Worm (Caenorhabditis elegans) whole organism, L1 larva: Measurements from ENCODE around the gene cgh-1.
A peak's percentile ranks its signal among the peaks of the same experiment; 100 is the strongest.

Experiments
- F16B12.6 ChIP-seq: fragments of 150-350 bp; optimal IDR thresholded peaks from 2 replicates; lab custom pipeline; 2014; ENCODE audit warnings: missing biosample characterization, missing genetic modification characterization
- ama-1 ChIP-seq: fragments of 150-350 bp; optimal IDR thresholded peaks from 2 replicates; lab custom pipeline; 2014
- ceh-8 ChIP-seq: fragments of 200-800 bp; sonication (Bioruptor generic); optimal IDR thresholded peaks from 2 replicates; lab custom pipeline; 2018; ENCODE audit warnings: mild to moderate bottlenecking, missing genetic modification characterization, moderate library complexity, missing compliant biosample characterization
- ceh-82 ChIP-seq, 3 experiments: fragments of 150-350 bp in 1 of 3; sonication (generic microtip) in 2 of 3; optimal IDR thresholded peaks; 2 replicates each; lab custom pipeline; 2014 to 2017; ENCODE audit warnings: missing biosample characterization in 3 of 3, missing genetic modification characterization in 3 of 3
- ceh-90 ChIP-seq: sonication (generic microtip); optimal IDR thresholded peaks from 2 replicates; lab custom pipeline; 2016; ENCODE audit warnings: missing genetic modification characterization, missing compliant biosample characterization
- dpl-1 ChIP-seq, 3 experiments: fragments of 150-350 bp in 2 of 3; sonication (generic microtip) in 1 of 3; optimal IDR thresholded peaks; 2 replicates each; lab custom pipeline; 2014 to 2017; ENCODE audit warnings: missing biosample characterization in 3 of 3, missing genetic modification characterization in 3 of 3, missing genetic modification reagents in 3 of 3
- dsc-1 ChIP-seq: sonication (generic microtip); optimal IDR thresholded peaks from 2 replicates; lab custom pipeline; 2016; ENCODE audit warnings: mild to moderate bottlenecking, missing genetic modification characterization, missing compliant biosample characterization
- efl-1 ChIP-seq, 4 experiments: fragments of 150-350 bp; optimal IDR thresholded peaks in 3 of 4; peaks in 1 of 4; 1 replicate in 1 of 4; 2 replicates in 3 of 4; lab custom pipeline; 2014; ENCODE audit warnings: missing biosample characterization in 2 of 4, missing genetic modification characterization in 2 of 4, missing genetic modification reagents in 2 of 4
- egl-13 ChIP-seq: sonication (generic microtip); optimal IDR thresholded peaks from 2 replicates; lab custom pipeline; 2016; ENCODE audit warnings: missing genotype, missing genetic modification reagents, missing genetic modification characterization, missing compliant biosample characterization
- egl-27 ChIP-seq, 2 experiments: fragments of 150-350 bp in 1 of 2; sonication (generic microtip); optimal IDR thresholded peaks; 3 replicates each; lab custom pipeline; 2017 to 2018; ENCODE audit warnings: missing biosample characterization in 2 of 2, missing genetic modification characterization in 2 of 2, missing genetic modification reagents in 2 of 2
- elt-2 ChIP-seq: sonication (generic microtip); optimal IDR thresholded peaks from 2 replicates; lab custom pipeline; 2016; ENCODE audit warnings: missing genetic modification characterization, mild to moderate bottlenecking, inconsistent platforms, missing compliant biosample characterization, missing genetic modification reagents
- ets-5 ChIP-seq: fragments of 200-800 bp; sonication (Bioruptor generic); IDR thresholded peaks from 2 replicates; pipeline ENCODE4 v1.3.6; 2022; ENCODE audit warnings: missing genetic modification characterization, missing compliant biosample characterization
- fos-1 ChIP-seq: fragments of 150-350 bp; optimal IDR thresholded peaks from 2 replicates; lab custom pipeline; 2014; ENCODE audit warnings: missing biosample characterization, missing genetic modification characterization
- hlh-17 ChIP-seq: fragments of 200-800 bp; sonication (Bioruptor generic); optimal IDR thresholded peaks from 2 replicates; lab custom pipeline; 2018; ENCODE audit warnings: missing genetic modification characterization, mild to moderate bottlenecking, missing compliant biosample characterization, moderate library complexity, borderline replicate concordance
- jun-1 ChIP-seq: fragments of 150-350 bp; optimal IDR thresholded peaks from 2 replicates; lab custom pipeline; 2014; ENCODE audit warnings: missing biosample characterization, missing genetic modification reagents, missing genetic modification characterization
- lin-15B ChIP-seq: fragments of 150-350 bp; sonication (generic microtip); optimal IDR thresholded peaks from 3 replicates; lab custom pipeline; 2014; ENCODE audit warnings: missing biosample characterization, missing genetic modification characterization
- lin-39 ChIP-seq: fragments of 150-350 bp; optimal IDR thresholded peaks from 2 replicates; lab custom pipeline; 2014; ENCODE audit warnings: missing biosample characterization, missing genetic modification reagents, missing genetic modification characterization
- lir-3 ChIP-seq: sonication (generic microtip); optimal IDR thresholded peaks from 2 replicates; lab custom pipeline; 2016; ENCODE audit warnings: mild to moderate bottlenecking, missing genetic modification characterization, moderate library complexity, missing compliant biosample characterization; ENCODE audit not compliant: poor library complexity
- lsy-2 ChIP-seq, 2 experiments: fragments of 150-350 bp; optimal IDR thresholded peaks; 2 replicates each; lab custom pipeline; 2014; ENCODE audit warnings: missing biosample characterization in 2 of 2, missing genetic modification characterization in 2 of 2
- mab-9 ChIP-seq: fragments of 200-800 bp; sonication (Bioruptor generic); IDR thresholded peaks from 2 replicates; pipeline ENCODE4 v1.3.6; 2022; ENCODE audit warnings: missing genetic modification reagents, missing genetic modification characterization, missing compliant biosample characterization
- mdl-1 ChIP-seq, 2 experiments: fragments of 150-350 bp; optimal IDR thresholded peaks; 2 replicates each; lab custom pipeline; 2014 to 2017; ENCODE audit warnings: missing biosample characterization in 2 of 2, missing genetic modification characterization in 2 of 2, inconsistent platforms in 1 of 2
- nhr-12 ChIP-seq: sonication (generic microtip); optimal IDR thresholded peaks from 2 replicates; lab custom pipeline; 2017; ENCODE audit warnings: missing biosample characterization, missing genetic modification characterization
- nhr-20 ChIP-seq: sonication (generic microtip); optimal IDR thresholded peaks from 2 replicates; lab custom pipeline; 2016; ENCODE audit warnings: mild to moderate bottlenecking, missing genetic modification characterization, missing compliant biosample characterization
- nhr-237 ChIP-seq: fragments of 150-350 bp; optimal IDR thresholded peaks from 2 replicates; lab custom pipeline; 2014; ENCODE audit warnings: missing biosample characterization, missing genetic modification characterization
- nhr-28 ChIP-seq: fragments of 150-350 bp; optimal IDR thresholded peaks from 2 replicates; lab custom pipeline; 2014; ENCODE audit warnings: missing biosample characterization, missing genetic modification characterization
- nhr-47 ChIP-seq: sonication (generic microtip); optimal IDR thresholded peaks from 2 replicates; lab custom pipeline; 2016; ENCODE audit warnings: mild to moderate bottlenecking, missing genetic modification characterization, moderate library complexity, missing compliant biosample characterization
- nhr-71 ChIP-seq: sonication (generic microtip); optimal IDR thresholded peaks from 2 replicates; lab custom pipeline; 2016; ENCODE audit warnings: mild to moderate bottlenecking, missing genetic modification characterization, moderate library complexity, missing compliant biosample characterization
- nhr-76 ChIP-seq: sonication (generic microtip); optimal IDR thresholded peaks from 2 replicates; lab custom pipeline; 2017; ENCODE audit warnings: missing biosample characterization, missing genetic modification characterization
- nhr-77 ChIP-seq: fragments of 150-350 bp; optimal IDR thresholded peaks from 2 replicates; lab custom pipeline; 2014; ENCODE audit warnings: missing biosample characterization, missing genetic modification characterization
- nhr-85 ChIP-seq: sonication (generic microtip); peaks from one replicate; lab custom pipeline; 2016; ENCODE audit warnings: missing genetic modification characterization, inconsistent platforms, missing compliant biosample characterization
- nhr-90 ChIP-seq: sonication (generic microtip); optimal IDR thresholded peaks from 2 replicates; lab custom pipeline; 2016; ENCODE audit warnings: mild to moderate bottlenecking, missing genetic modification characterization, missing compliant biosample characterization; ENCODE audit not compliant: poor library complexity
- pag-3 ChIP-seq: sonication (generic microtip); optimal IDR thresholded peaks from 2 replicates; lab custom pipeline; 2017; ENCODE audit warnings: missing genetic modification characterization, mild to moderate bottlenecking, missing compliant biosample characterization, antibody characterized with exemption, borderline replicate concordance; ENCODE audit not compliant: insufficient read depth
- pax-3 ChIP-seq: fragments of 200-800 bp; sonication (Bioruptor generic); optimal IDR thresholded peaks from 2 replicates; lab custom pipeline; 2018; ENCODE audit warnings: mild to moderate bottlenecking, missing genetic modification characterization, moderate library complexity, missing compliant biosample characterization
- pqm-1 ChIP-seq: sonication (generic microtip); optimal IDR thresholded peaks from 3 replicates; lab custom pipeline; 2017; ENCODE audit warnings: missing biosample characterization, missing genetic modification characterization
- rnt-1 ChIP-seq: sonication (generic microtip); optimal IDR thresholded peaks from 2 replicates; lab custom pipeline; 2016; ENCODE audit warnings: mild to moderate bottlenecking, missing genetic modification characterization, moderate library complexity, missing compliant biosample characterization
- skn-1 ChIP-seq: fragments of 150-350 bp; optimal IDR thresholded peaks from 2 replicates; lab custom pipeline; 2014; ENCODE audit warnings: missing biosample characterization, missing genetic modification characterization
- snpc-4 ChIP-seq: fragments of 150-350 bp; optimal IDR thresholded peaks from 2 replicates; lab custom pipeline; 2014; ENCODE audit warnings: missing biosample characterization, missing genetic modification characterization
- snu-23 ChIP-seq: sonication (generic microtip); optimal IDR thresholded peaks from 2 replicates; lab custom pipeline; 2016; ENCODE audit warnings: missing genetic modification characterization, missing compliant biosample characterization
- sox-4 ChIP-seq: sonication (generic microtip); optimal IDR thresholded peaks from 2 replicates; lab custom pipeline; 2016; ENCODE audit warnings: missing genetic modification characterization, missing compliant biosample characterization
- sup-37 ChIP-seq: fragments of 200-800 bp; sonication (Bioruptor generic); optimal IDR thresholded peaks from 2 replicates; lab custom pipeline; 2018; ENCODE audit warnings: mild to moderate bottlenecking, missing genetic modification characterization, missing compliant biosample characterization
- swsn-7 ChIP-seq: sonication (generic microtip); optimal IDR thresholded peaks from 2 replicates; lab custom pipeline; 2016; ENCODE audit warnings: missing genetic modification characterization, missing compliant biosample characterization
- tlp-1 ChIP-seq: fragments of 150-350 bp; optimal IDR thresholded peaks from 2 replicates; lab custom pipeline; 2014; ENCODE audit warnings: missing biosample characterization, missing genetic modification characterization
- unc-130 ChIP-seq: fragments of 150-350 bp; optimal IDR thresholded peaks from 2 replicates; lab custom pipeline; 2017; ENCODE audit warnings: missing biosample characterization, missing genetic modification characterization, inconsistent platforms
- unc-98 ChIP-seq: fragments of 200-800 bp; sonication (Bioruptor generic); IDR thresholded peaks from 2 replicates; pipeline ENCODE4 v1.3.6; 2022; ENCODE audit warnings: missing genetic modification characterization, missing compliant biosample characterization
- zag-1 ChIP-seq: fragments of 150-350 bp; optimal IDR thresholded peaks from 2 replicates; lab custom pipeline; 2014; ENCODE audit warnings: missing biosample characterization, missing genetic modification characterization
- ztf-4 ChIP-seq: fragments of 150-350 bp; optimal IDR thresholded peaks from 2 replicates; lab custom pipeline; 2014; ENCODE audit warnings: missing biosample characterization, missing genetic modification characterization

Gene cgh-1

ce11 chrIII:7524830-7525344 lies 27.3 kb upstream of the cgh-1 start (continued):
- peak; percentile 16 for TF ChIP-seq unc-130 (tag; lab: Kevin White, UChicago)

- no peak for TF ChIP-seq swsn-7 (tag; lab: Kevin White, UChicago)
- no peak for TF ChIP-seq lsy-2 (tag; optimal IDR thresholded peaks at IDR 0.05; lab: Kevin White, UChicago)
- no peak for TF ChIP-seq ama-1 (lab: Kevin White, UChicago)
- TF ChIP-seq zag-1 (tag; lab: Kevin White, UChicago): no peak
- TF ChIP-seq F16B12.6 (tag; lab: Kevin White, UChicago): no peak
- TF ChIP-seq efl-1 (optimal IDR thresholded peaks at IDR 0.05; lab: Kevin White, UChicago): no peak
- no peak for TF ChIP-seq efl-1 (GFP tag; optimal IDR thresholded peaks at IDR 0.05 in 1 of 2; lab: Kevin White, UChicago)
- TF ChIP-seq sox-4 (tag; lab: Kevin White, UChicago): no peak
- TF ChIP-seq mdl-1 (tag; optimal IDR thresholded peaks at IDR 0.05; lab: Kevin White, UChicago): no peak
- TF ChIP-seq nhr-47 (tag; lab: Kevin White, UChicago): no peak
- no peak for TF ChIP-seq lir-3
- TF ChIP-seq nhr-20: no peak
- TF ChIP-seq egl-13 (tag; lab: Kevin White, UChicago): no peak
- no peak for TF ChIP-seq lin-39
- TF ChIP-seq ets-5 (GFP tag; lab: Robert Waterston, UW): no peak
Observed at ce11 chrIII:7521163-7521562, 23.5 kb upstream of the cgh-1 start, which contains the start of gene lig-4. lig-4 (plus strand) TSS chrIII:7521463.

DNA sequence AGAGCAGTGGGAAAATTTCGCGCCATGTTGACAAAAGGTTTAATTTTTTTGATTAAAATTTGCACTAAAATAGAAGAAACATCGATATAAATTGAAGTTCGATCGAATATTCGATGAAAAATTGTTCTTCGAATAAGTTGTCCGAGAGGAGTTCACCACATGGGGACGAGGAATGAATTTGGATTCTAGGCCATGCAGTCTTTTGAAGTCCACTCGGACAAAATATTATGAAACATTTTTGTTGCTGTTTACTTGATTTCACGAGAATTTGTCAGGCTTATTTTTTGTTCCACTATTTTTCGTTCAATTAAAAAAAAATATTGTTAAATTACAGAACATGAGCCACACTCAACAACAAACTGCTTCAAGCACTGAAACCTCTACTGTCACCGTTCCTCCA lies 23.0 kb upstream of the cgh-1 start, which contains the start of the genes cux-7 and C07H6.2:
Gene cux-7, minus strand, starts transcription at position 174 of the 400 bp plus-strand sequence.
Gene C07H6.2, plus strand, starts transcription at position 338 of the 400 bp plus-strand sequence.
- TF ChIP-seq egl-13 (tag; lab: Kevin White, UChicago): peak; percentile 99
- peak; percentile 93 for TF ChIP-seq skn-1 (tag; lab: Kevin White, UChicago)
- TF ChIP-seq elt-2 (tag; lab: Kevin White, UChicago): peak; percentile 95
- TF ChIP-seq nhr-76 (tag; lab: Kevin White, UChicago): no peak
- TF ChIP-seq nhr-71: peak; percentile 99
- TF ChIP-seq snpc-4 (tag; lab: Kevin White, UChicago): peak; percentile 90
- peak; percentile 100 for TF ChIP-seq rnt-1 (tag; lab: Kevin White, UChicago)
- TF ChIP-seq dpl-1 (GFP tag; optimal IDR thresholded peaks at IDR 0.05; lab: Kevin White, UChicago): peak; percentile 79 to 87 (median 87)
- peak; percentile 89 for TF ChIP-seq ztf-4 (tag; lab: Kevin White, UChicago)
- TF ChIP-seq efl-1 (optimal IDR thresholded peaks at IDR 0.05; lab: Kevin White, UChicago): peak; percentile 89 to 91
- TF ChIP-seq efl-1 (GFP tag; optimal IDR thresholded peaks at IDR 0.05 in 1 of 2; lab: Kevin White, UChicago): peak; percentile 85 to 99
- TF ChIP-seq nhr-85: peak; percentile 99
- TF ChIP-seq hlh-17 (GFP tag; lab: Kevin White, UChicago): peak; percentile 99
- TF ChIP-seq sox-4 (tag; lab: Kevin White, UChicago): peak; percentile 99
- peak; percentile 63 for TF ChIP-seq nhr-77 (tag; lab: Kevin White, UChicago)
- peak; percentile 98 for TF ChIP-seq mab-9
- no peak for TF ChIP-seq nhr-12
- peak; percentile 99 for TF ChIP-seq dsc-1 (tag; lab: Kevin White, UChicago)
- no peak for TF ChIP-seq tlp-1 (tag; lab: Kevin White, UChicago)
- TF ChIP-seq sup-37: peak; percentile 95
- TF ChIP-seq ceh-82 (tag; optimal IDR thresholded peaks at IDR 0.05; lab: Kevin White, UChicago): peak; percentile 84 to 94 (median 93)
- no peak for TF ChIP-seq egl-27 (tag; optimal IDR thresholded peaks at IDR 0.05; lab: Kevin White, UChicago)
- TF ChIP-seq swsn-7 (tag; lab: Kevin White, UChicago): peak; percentile 98
- peak; percentile 97 for TF ChIP-seq ceh-8 (GFP tag; lab: Kevin White, UChicago)
- peak; percentile 22 for TF ChIP-seq zag-1 (tag; lab: Kevin White, UChicago)
- TF ChIP-seq pqm-1 (tag; lab: Kevin White, UChicago): no peak
- peak; percentile 68 for TF ChIP-seq F16B12.6 (tag; lab: Kevin White, UChicago)
- TF ChIP-seq pag-3 (tag; lab: Kevin White, UChicago): no peak
- TF ChIP-seq jun-1 (tag; lab: Kevin White, UChicago): peak; percentile 89
- TF ChIP-seq lir-3: peak; percentile 99
- peak; percentile 98 for TF ChIP-seq snu-23 (GFP tag; lab: Kevin White, UChicago)
- peak; percentile 99 for TF ChIP-seq pax-3
- TF ChIP-seq unc-98 (GFP tag; lab: Robert Waterston, UW): peak; percentile 100
- TF ChIP-seq nhr-20: peak; percentile 99
- peak; percentile 72 for TF ChIP-seq nhr-237 (tag; lab: Kevin White, UChicago)
- TF ChIP-seq nhr-90: peak; percentile 99
- peak; percentile 93 for TF ChIP-seq fos-1 (tag; lab: Kevin White, UChicago)
- TF ChIP-seq lin-15B (tag; lab: Kevin White, UChicago): peak; percentile 95
- peak; percentile 34 for TF ChIP-seq nhr-28 (tag; lab: Kevin White, UChicago)
- peak; percentile 100 for TF ChIP-seq ceh-90
